Worm (Caenorhabditis elegans) whole organism, L3 larva: Measurements from ENCODE around the gene R09H10.5.

Experiments
- R02D3.7 ChIP-seq: fragments of 150-350 bp; optimal IDR thresholded peaks from 2 replicates; lab custom pipeline; 2014; ENCODE audit warnings: missing biosample characterization, missing genetic modification characterization
- ZK546.5 ChIP-seq: sonication (generic microtip); optimal IDR thresholded peaks from 2 replicates; lab custom pipeline; 2017; ENCODE audit warnings: missing biosample characterization, missing genetic modification characterization
- aly-2 ChIP-seq: fragments of 150-350 bp; optimal IDR thresholded peaks from 2 replicates; lab custom pipeline; 2014; ENCODE audit warnings: missing biosample characterization, missing genetic modification characterization
- ama-1 ChIP-seq: fragments of 150-350 bp; optimal IDR thresholded peaks from 2 replicates; lab custom pipeline; 2018
- ceh-16 ChIP-seq: sonication (generic microtip); optimal IDR thresholded peaks from 2 replicates; lab custom pipeline; 2017; ENCODE audit warnings: missing biosample characterization, missing genetic modification characterization
- ceh-28 ChIP-seq: fragments of 150-350 bp; optimal IDR thresholded peaks from 2 replicates; lab custom pipeline; 2014; ENCODE audit warnings: missing biosample characterization, missing genetic modification reagents, missing genetic modification characterization
- ceh-9 ChIP-seq: sonication (generic microtip); optimal IDR thresholded peaks from 2 replicates; lab custom pipeline; 2018; ENCODE audit warnings: missing biosample characterization, missing genetic modification characterization
- daf-12 ChIP-seq: fragments of 150-350 bp; optimal IDR thresholded peaks from 2 replicates; lab custom pipeline; 2014; ENCODE audit warnings: missing biosample characterization, missing genetic modification reagents, missing genetic modification characterization
- egl-27 ChIP-seq: sonication (generic microtip); optimal IDR thresholded peaks from 4 replicates; lab custom pipeline; 2017; ENCODE audit warnings: missing biosample characterization, missing genetic modification reagents, missing genetic modification characterization
- elt-1 ChIP-seq: fragments of 150-350 bp; optimal IDR thresholded peaks from 2 replicates; lab custom pipeline; 2014; ENCODE audit warnings: missing biosample characterization, missing genetic modification characterization
- elt-2 ChIP-seq: sonication (generic microtip); optimal IDR thresholded peaks from 2 replicates; lab custom pipeline; 2016; ENCODE audit warnings: missing genetic modification reagents, mild to moderate bottlenecking, missing genetic modification characterization, missing compliant biosample characterization
- elt-3 ChIP-seq, 3 experiments: fragments of 150-350 bp in 1 of 3; sonication (generic microtip) in 2 of 3; optimal IDR thresholded peaks; 2 replicates in 2 of 3; 4 replicates in 1 of 3; lab custom pipeline; 2014 to 2017; ENCODE audit warnings: missing biosample characterization in 3 of 3, missing genetic modification characterization in 3 of 3
- eor-1 ChIP-seq, 2 experiments: fragments of 150-350 bp; optimal IDR thresholded peaks; 2 replicates each; lab custom pipeline; 2014 to 2018; ENCODE audit warnings: missing biosample characterization in 2 of 2, missing genetic modification characterization in 2 of 2
- fkh-10 ChIP-seq: sonication (generic microtip); optimal IDR thresholded peaks from 2 replicates; lab custom pipeline; 2017; ENCODE audit warnings: missing biosample characterization, missing genetic modification reagents, missing genetic modification characterization
- fkh-2 ChIP-seq: fragments of 150-350 bp; optimal IDR thresholded peaks from 2 replicates; lab custom pipeline; 2014; ENCODE audit warnings: missing biosample characterization, missing genetic modification reagents, missing genetic modification characterization
- fos-1 ChIP-seq: fragments of 150-350 bp; optimal IDR thresholded peaks from 2 replicates; lab custom pipeline; 2014; ENCODE audit warnings: missing biosample characterization, missing genetic modification characterization
- hmg-11 ChIP-seq: sonication (generic microtip); optimal IDR thresholded peaks from 2 replicates; lab custom pipeline; 2016; ENCODE audit warnings: missing genetic modification characterization, missing compliant biosample characterization
- jun-1 ChIP-seq: fragments of 150-350 bp; optimal IDR thresholded peaks from 2 replicates; lab custom pipeline; 2014; ENCODE audit warnings: missing biosample characterization, missing genetic modification reagents, missing genetic modification characterization
- lin-15B ChIP-seq: fragments of 150-350 bp; optimal IDR thresholded peaks from 2 replicates; lab custom pipeline; 2014; ENCODE audit warnings: missing biosample characterization, missing genetic modification characterization
- lin-39 ChIP-seq: fragments of 150-350 bp; optimal IDR thresholded peaks from 2 replicates; lab custom pipeline; 2018; ENCODE audit warnings: missing biosample characterization, missing genetic modification reagents, missing genetic modification characterization
- mml-1 ChIP-seq: fragments of 150-350 bp; sonication (generic microtip); optimal IDR thresholded peaks from 3 replicates; lab custom pipeline; 2014; ENCODE audit warnings: missing biosample characterization, missing genetic modification characterization
- nfya-1 ChIP-seq: sonication (generic microtip); optimal IDR thresholded peaks from 2 replicates; lab custom pipeline; 2017; ENCODE audit warnings: missing genetic modification characterization, mild to moderate bottlenecking, missing compliant biosample characterization, antibody characterized with exemption, moderate library complexity; ENCODE audit not compliant: insufficient read depth
- nhr-11 ChIP-seq: fragments of 150-350 bp; optimal IDR thresholded peaks from 2 replicates; lab custom pipeline; 2014; ENCODE audit warnings: missing biosample characterization, missing genetic modification characterization
- nhr-12 ChIP-seq: fragments of 150-350 bp; optimal IDR thresholded peaks from 2 replicates; lab custom pipeline; 2014; ENCODE audit warnings: missing biosample characterization, missing genetic modification characterization
- nhr-23 ChIP-seq: fragments of 150-350 bp; optimal IDR thresholded peaks from 2 replicates; lab custom pipeline; 2014; ENCODE audit warnings: missing biosample characterization, missing genetic modification reagents, missing genetic modification characterization
- nhr-25 ChIP-seq: sonication (generic microtip); optimal IDR thresholded peaks from 2 replicates; lab custom pipeline; 2017; ENCODE audit warnings: missing biosample characterization, missing genetic modification characterization
- nhr-43 ChIP-seq: sonication (generic microtip); optimal IDR thresholded peaks from 2 replicates; lab custom pipeline; 2016; ENCODE audit warnings: mild to moderate bottlenecking, missing genetic modification characterization, missing compliant biosample characterization; ENCODE audit not compliant: poor library complexity, severe bottlenecking
- nhr-67 ChIP-seq: fragments of 150-350 bp; optimal IDR thresholded peaks from 2 replicates; lab custom pipeline; 2014; ENCODE audit warnings: missing biosample characterization, missing genetic modification characterization
- nhr-76 ChIP-seq: fragments of 150-350 bp; sonication (generic microtip); optimal IDR thresholded peaks from 5 replicates; lab custom pipeline; 2014; ENCODE audit warnings: missing biosample characterization, missing genetic modification characterization
- nhr-77 ChIP-seq: fragments of 150-350 bp; optimal IDR thresholded peaks from 2 replicates; lab custom pipeline; 2014; ENCODE audit warnings: missing biosample characterization, missing genetic modification characterization
- pha-4 ChIP-seq: fragments of 150-350 bp; optimal IDR thresholded peaks from 2 replicates; lab custom pipeline; 2014; ENCODE audit warnings: missing biosample characterization, missing genetic modification reagents, missing genetic modification characterization
- sea-2 ChIP-seq: fragments of 150-350 bp; sonication (generic microtip); optimal IDR thresholded peaks from 4 replicates; lab custom pipeline; 2014; ENCODE audit warnings: missing biosample characterization, missing genetic modification reagents, missing genetic modification characterization
- skn-1 ChIP-seq: fragments of 150-350 bp; optimal IDR thresholded peaks from 2 replicates; lab custom pipeline; 2014; ENCODE audit warnings: missing biosample characterization, missing genetic modification characterization
- snpc-4 ChIP-seq: fragments of 150-350 bp; optimal IDR thresholded peaks from 2 replicates; lab custom pipeline; 2014; ENCODE audit warnings: missing biosample characterization, missing genetic modification characterization
- tbx-2 ChIP-seq: sonication (generic microtip); optimal IDR thresholded peaks from 2 replicates; lab custom pipeline; 2016; ENCODE audit warnings: mild to moderate bottlenecking, missing genetic modification characterization, missing compliant biosample characterization
- unc-39 ChIP-seq: sonication (generic microtip); optimal IDR thresholded peaks from 4 replicates; lab custom pipeline; 2017; ENCODE audit warnings: missing biosample characterization, missing genetic modification characterization
- zag-1 ChIP-seq: fragments of 150-350 bp; optimal IDR thresholded peaks from 2 replicates; lab custom pipeline; 2014; ENCODE audit warnings: missing biosample characterization, missing genetic modification characterization
- ztf-4 ChIP-seq: fragments of 150-350 bp; optimal IDR thresholded peaks from 2 replicates; lab custom pipeline; 2014; ENCODE audit warnings: missing biosample characterization, missing genetic modification characterization

The R09H10.5 gene

ce11 chrIV:10593570-10593969 is 35.1 kb downstream of the R09H10.5 start, which contains the start of gene C43F9.7:
Gene C43F9.7, minus strand, starts transcription at chrIV:10593670.
- no peak for TF ChIP-seq fkh-10
- no peak for TF ChIP-seq fkh-2 (tag; lab: Kevin White, UChicago)
- TF ChIP-seq pha-4 (tag; lab: Kevin White, UChicago), result no peak
- TF ChIP-seq ceh-28 (tag; lab: Kevin White, UChicago), result no peak
- no peak for TF ChIP-seq nhr-23

DNA sequence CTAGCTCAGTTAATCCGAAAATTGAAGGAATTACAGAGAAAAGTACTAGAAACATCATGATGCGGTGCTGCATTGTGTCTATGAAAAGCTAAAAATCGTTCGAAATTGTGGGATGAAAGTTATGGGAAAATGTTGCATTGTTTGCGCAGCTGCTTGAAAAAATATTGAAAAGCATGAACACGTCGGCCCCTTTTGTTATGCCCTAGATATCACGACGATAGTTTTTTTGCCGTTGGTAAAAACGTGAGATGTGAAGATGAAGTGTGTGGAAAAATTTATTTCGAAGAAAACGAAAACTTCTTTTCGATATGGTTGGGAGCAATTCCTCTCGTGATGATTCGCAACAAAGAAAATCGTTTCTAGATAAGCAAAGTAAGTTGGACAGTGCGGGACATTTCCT is 38.0 kb downstream of the R09H10.5 start, which contains the start of the genes C43F9.5 and nkb-2:
C43F9.5 (minus strand) TSS at position 101 of the 400 bp plus-strand sequence.
nkb-2 (plus strand) TSS at position 277 of the 400 bp plus-strand sequence.
- TF ChIP-seq nhr-76 (no peak), eor-1 (tag; optimal IDR thresholded peaks at IDR 0.05; lab: Kevin White, UChicago) (no peak), lin-15B (no peak), lin-39 (tag; lab: Kevin White, UChicago) (no peak), nhr-23 (no peak), ztf-4 (no peak), ceh-9 (tag; lab: Kevin White, UChicago) (no peak), daf-12 (no peak), nfya-1 (tag; lab: Kevin White, UChicago) (no peak), ceh-16 (tag; lab: Kevin White, UChicago) (no peak), R02D3.7 (tag; lab: Kevin White, UChicago) (no peak), skn-1 (no peak), zag-1 (tag; lab: Kevin White, UChicago) (no peak), snpc-4 (no peak), fos-1 (tag; lab: Kevin White, UChicago) (no peak), hmg-11 (tag; lab: Kevin White, UChicago) (no peak), ama-1 (lab: Kevin White, UChicago) (no peak)

ce11 chrIV:10589072-10589471 is 39.6 kb downstream of the R09H10.5 start, which contains the start of gene C43F9.4:
Gene C43F9.4, minus strand, starts transcription at chrIV:10589172.
- TF ChIP-seq elt-2, result no peak
- TF ChIP-seq aly-2, result no peak
- TF ChIP-seq egl-27 (tag; lab: Kevin White, UChicago), result no peak
- no peak for TF ChIP-seq daf-12
- no peak for TF ChIP-seq nhr-23
- no peak for TF ChIP-seq lin-39 (tag; lab: Kevin White, UChicago)
- no peak for TF ChIP-seq nhr-25 (tag; lab: Kevin White, UChicago)
- no peak for TF ChIP-seq tbx-2
- TF ChIP-seq ceh-28 (tag; lab: Kevin White, UChicago), result no peak
- TF ChIP-seq mml-1 (tag; lab: Kevin White, UChicago), result no peak
- TF ChIP-seq hmg-11 (tag; lab: Kevin White, UChicago), result no peak
- no peak for TF ChIP-seq nhr-67 (tag; lab: Kevin White, UChicago)
- no peak for TF ChIP-seq fkh-2 (tag; lab: Kevin White, UChicago)
- no peak for TF ChIP-seq nhr-76
- no peak for TF ChIP-seq jun-1
- TF ChIP-seq pha-4 (tag; lab: Kevin White, UChicago), result no peak
- no peak for TF ChIP-seq ama-1 (lab: Kevin White, UChicago)
- TF ChIP-seq nhr-43, result no peak
- no peak for TF ChIP-seq zag-1 (tag; lab: Kevin White, UChicago)

DNA sequence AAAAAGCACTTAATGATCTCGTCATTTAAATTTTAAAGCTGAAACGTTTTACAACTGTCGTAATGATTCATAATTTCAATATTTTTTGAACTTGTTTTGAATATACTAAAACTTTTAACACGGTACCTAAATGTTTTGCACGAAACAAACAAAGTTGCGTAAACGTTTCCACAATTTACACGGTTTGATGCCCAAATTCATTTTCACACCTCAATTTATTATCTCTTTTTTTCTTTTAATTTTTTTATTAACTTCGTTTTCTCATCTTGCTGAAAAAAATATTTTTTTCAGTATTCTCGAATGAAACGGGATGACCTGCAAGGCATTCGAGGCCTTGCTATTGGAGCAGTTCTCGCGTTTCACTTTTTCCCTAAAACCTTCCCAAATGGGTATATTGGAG is 44.4 kb downstream of the R09H10.5 start, which contains the start of gene oac-8:
oac-8 (plus strand) TSS at position 301 of the 400 bp plus-strand sequence.
- TF ChIP-seq nhr-23, result no peak
- TF ChIP-seq ZK546.5, result no peak
- no peak for TF ChIP-seq ztf-4
- TF ChIP-seq unc-39 (tag; lab: Kevin White, UChicago), result no peak
- TF ChIP-seq elt-1 (tag; lab: Kevin White, UChicago), result no peak
- no peak for TF ChIP-seq sea-2 (GFP tag; lab: Kevin White, UChicago)
- no peak for TF ChIP-seq nhr-77 (tag; lab: Kevin White, UChicago)
- TF ChIP-seq pha-4 (tag; lab: Kevin White, UChicago), result no peak
- no peak for TF ChIP-seq elt-3 (tag; optimal IDR thresholded peaks at IDR 0.05; lab: Kevin White, UChicago)
- TF ChIP-seq zag-1 (tag; lab: Kevin White, UChicago), result no peak
- TF ChIP-seq nhr-11 (tag; lab: Kevin White, UChicago), result no peak
- TF ChIP-seq nhr-12 (tag; lab: Kevin White, UChicago), result no peak
- no peak for TF ChIP-seq jun-1
- no peak for TF ChIP-seq lin-15B
- no peak for TF ChIP-seq ceh-28 (tag; lab: Kevin White, UChicago)
- no peak for TF ChIP-seq fkh-10
- no peak for TF ChIP-seq snpc-4
- no peak for TF ChIP-seq nhr-76
